Worm (Caenorhabditis elegans) whole organism, L4 larva: ENCODE results near the gene C05C12.5.

Source experiments
- nhr-25 ChIP-seq: sonication (generic microtip); optimal IDR thresholded peaks from 2 replicates; lab custom pipeline; 2017; ENCODE audit warnings: missing genetic modification characterization, mild to moderate bottlenecking, missing compliant biosample characterization, antibody characterized with exemption, moderate library complexity, borderline replicate concordance; ENCODE audit not compliant: insufficient read depth
- snpc-4 ChIP-seq: fragments of 150-350 bp; optimal IDR thresholded peaks from 2 replicates; lab custom pipeline; 2014; ENCODE audit warnings: missing biosample characterization, missing genetic modification characterization

DNA sequence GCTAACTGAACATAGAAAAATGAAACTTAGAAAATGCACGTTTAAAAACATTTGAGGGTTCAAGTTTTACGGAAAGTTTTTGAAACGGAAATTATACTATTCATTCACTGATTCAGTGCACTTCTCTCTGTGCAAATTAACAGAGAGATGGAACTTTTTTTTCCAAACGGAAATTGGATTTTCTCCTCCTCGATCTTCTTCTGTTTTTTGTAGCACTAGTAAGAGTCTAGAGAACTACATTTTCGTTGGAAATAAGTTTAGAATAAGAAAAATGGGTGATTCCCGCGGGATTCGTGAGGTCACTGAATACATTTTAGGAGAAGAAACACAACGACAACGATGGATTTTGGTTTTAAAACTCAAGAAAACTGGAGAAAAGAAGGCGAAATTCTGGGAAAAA, 25.2 kb downstream of the C05C12.5 start:
- TF ChIP-seq nhr-25 (no peak), snpc-4 (tag; lab: Kevin White, UChicago) (no peak)
